Worm (Caenorhabditis elegans) whole organism, young adult: Measurements from ENCODE around the gene B0273.115.
"Not testable (repeated sequence)": the region's sequence is repeated elsewhere in the genome, so short reads cannot be mapped to it uniquely, and the experiment has no call there.

Source experiments
- D2030.7 ChIP-seq: fragments of 200-800 bp; sonication (Bioruptor generic); IDR thresholded peaks from 2 replicates; pipeline ENCODE4 v1.3.6; 2022; ENCODE audit warnings: missing genetic modification reagents, missing genetic modification characterization, missing compliant biosample characterization
- F33H1.4 ChIP-seq: fragments of 200-800 bp; sonication (Bioruptor generic); IDR thresholded peaks from 2 replicates; pipeline ENCODE4 v1.3.6; 2022; ENCODE audit warnings: missing genetic modification reagents, missing genetic modification characterization, missing compliant biosample characterization
- F37B4.10 ChIP-seq: fragments of 200-800 bp; sonication (Bioruptor generic); IDR thresholded peaks from 2 replicates; pipeline ENCODE4 v1.3.6; 2022; ENCODE audit warnings: missing genetic modification characterization, missing compliant biosample characterization
- F49E8.2 ChIP-seq: sonication (generic microtip); optimal IDR thresholded peaks from 3 replicates; lab custom pipeline; 2017; ENCODE audit warnings: missing genetic modification characterization, mild to moderate bottlenecking, missing compliant biosample characterization, antibody characterized with exemption, moderate library complexity; ENCODE audit not compliant: insufficient read depth
- Y53F4B.3 ChIP-seq: fragments of 200-800 bp; sonication (Bioruptor generic); IDR thresholded peaks from 2 replicates; pipeline ENCODE4 v1.3.6; 2022; ENCODE audit warnings: missing genetic modification reagents, missing genetic modification characterization, missing compliant biosample characterization
- Y53G8AR.9 ChIP-seq: fragments of 200-800 bp; sonication (Bioruptor generic); conservative IDR thresholded peaks from 2 replicates; pipeline ENCODE4 v1.3.6; 2022; ENCODE audit warnings: missing genetic modification reagents, missing genetic modification characterization, missing compliant biosample characterization
- Y56A3A.18 ChIP-seq: fragments of 200-800 bp; sonication (Bioruptor generic); IDR thresholded peaks from 2 replicates; pipeline ENCODE4 v1.3.6; 2022; ENCODE audit warnings: missing genetic modification reagents, missing genetic modification characterization, missing compliant biosample characterization
- Y95B8A.8 ChIP-seq: fragments of 200-800 bp; sonication (Bioruptor generic); IDR thresholded peaks from 2 replicates; pipeline ENCODE4 v1.3.6; 2022; ENCODE audit warnings: missing genetic modification reagents, missing genetic modification characterization, missing compliant biosample characterization
- attf-5 ChIP-seq: fragments of 200-800 bp; sonication (Bioruptor generic); optimal IDR thresholded peaks from 2 replicates; lab custom pipeline; 2018; ENCODE audit warnings: mild to moderate bottlenecking, missing genetic modification characterization, missing compliant biosample characterization
- attf-6 ChIP-seq: fragments of 200-800 bp; sonication (Bioruptor generic); IDR thresholded peaks from 2 replicates; pipeline ENCODE4 v1.3.6; 2022; ENCODE audit warnings: missing genetic modification reagents, missing genetic modification characterization, missing compliant biosample characterization
- bed-2 ChIP-seq: fragments of 200-800 bp; sonication (Bioruptor generic); IDR thresholded peaks from 2 replicates; pipeline ENCODE4 v1.3.6; 2022; ENCODE audit warnings: missing genetic modification reagents, missing genetic modification characterization, missing compliant biosample characterization
- ceh-79 ChIP-seq: sonication (generic microtip); optimal IDR thresholded peaks from 2 replicates; lab custom pipeline; 2017; ENCODE audit warnings: mild to moderate bottlenecking, missing genetic modification characterization, missing compliant biosample characterization
- ceh-91 ChIP-seq: fragments of 200-800 bp; sonication (Bioruptor generic); IDR thresholded peaks from 2 replicates; pipeline ENCODE4 v1.3.6; 2022; ENCODE audit warnings: missing genetic modification reagents, missing genetic modification characterization, missing compliant biosample characterization
- dox-1 ChIP-seq: fragments of 200-800 bp; sonication (Bioruptor generic); IDR thresholded peaks from 2 replicates; pipeline ENCODE4 v1.3.6; 2022; ENCODE audit warnings: missing genetic modification reagents, missing genetic modification characterization, missing compliant biosample characterization
- efl-1 ChIP-seq: fragments of 150-350 bp; optimal IDR thresholded peaks from 2 replicates; lab custom pipeline; 2014; ENCODE audit warnings: missing biosample characterization, missing genetic modification reagents, missing genetic modification characterization
- ekl-4 ChIP-seq: fragments of 200-800 bp; sonication (Bioruptor generic); IDR thresholded peaks from 2 replicates; pipeline ENCODE4 v1.3.6; 2022; ENCODE audit warnings: missing genetic modification reagents, missing genetic modification characterization, missing compliant biosample characterization
- hmg-1.2 ChIP-seq: fragments of 200-800 bp; sonication (Bioruptor generic); IDR thresholded peaks from 2 replicates; pipeline ENCODE4 v1.3.6; 2022; ENCODE audit warnings: missing genetic modification reagents, missing genetic modification characterization, missing compliant biosample characterization
- hsf-1 ChIP-seq: fragments of 200-800 bp; sonication (Bioruptor generic); IDR thresholded peaks from 2 replicates; pipeline ENCODE4 v1.3.6; 2022; ENCODE audit warnings: missing genetic modification reagents, missing genetic modification characterization, missing compliant biosample characterization
- lin-26 ChIP-seq: fragments of 200-800 bp; sonication (Bioruptor generic); IDR thresholded peaks from 2 replicates; pipeline ENCODE4 v1.3.6; 2022; ENCODE audit warnings: missing genetic modification reagents, missing genetic modification characterization, missing compliant biosample characterization
- lin-54 ChIP-seq: fragments of 200-800 bp; sonication (Bioruptor generic); optimal IDR thresholded peaks from 2 replicates; lab custom pipeline; 2018; ENCODE audit warnings: mild to moderate bottlenecking, missing genetic modification characterization, missing compliant biosample characterization
- lsl-1 ChIP-seq: fragments of 200-800 bp; sonication (Bioruptor generic); optimal IDR thresholded peaks from 2 replicates; lab custom pipeline; 2018; ENCODE audit warnings: mild to moderate bottlenecking, missing genetic modification characterization, moderate library complexity, missing compliant biosample characterization
- madf-10 ChIP-seq: sonication (generic microtip); optimal IDR thresholded peaks from 2 replicates; lab custom pipeline; 2016; ENCODE audit warnings: mild to moderate bottlenecking, missing genetic modification characterization, missing compliant biosample characterization
- madf-3 ChIP-seq: fragments of 200-800 bp; sonication (Bioruptor generic); IDR thresholded peaks from 2 replicates; pipeline ENCODE4 v1.3.6; 2022; ENCODE audit warnings: missing genetic modification reagents, missing genetic modification characterization, missing compliant biosample characterization
- madf-6 ChIP-seq: fragments of 200-800 bp; sonication (Bioruptor generic); IDR thresholded peaks from 2 replicates; pipeline ENCODE4 v1.3.6; 2022; ENCODE audit warnings: missing genetic modification reagents, missing genetic modification characterization, missing compliant biosample characterization
- madf-8 ChIP-seq: fragments of 200-800 bp; sonication (Bioruptor generic); conservative IDR thresholded peaks from 2 replicates; pipeline ENCODE4 v1.3.6; 2022; ENCODE audit warnings: missing genetic modification reagents, missing genetic modification characterization, missing compliant biosample characterization
- mcd-1 ChIP-seq: fragments of 200-800 bp; sonication (Bioruptor generic); IDR thresholded peaks from 2 replicates; pipeline ENCODE4 v1.3.6; 2022; ENCODE audit warnings: missing genetic modification reagents, missing genetic modification characterization, missing compliant biosample characterization
- mes-4 ChIP-seq: sonication (generic microtip); optimal IDR thresholded peaks from 2 replicates; lab custom pipeline; 2016; ENCODE audit warnings: missing genotype, missing genetic modification characterization, missing compliant biosample characterization
- nhr-27 ChIP-seq: fragments of 200-800 bp; sonication (Bioruptor generic); optimal IDR thresholded peaks from 2 replicates; lab custom pipeline; 2018; ENCODE audit warnings: mild to moderate bottlenecking, missing genetic modification characterization, moderate library complexity, missing compliant biosample characterization
- nhr-80 ChIP-seq: sonication (generic microtip); optimal IDR thresholded peaks from 2 replicates; lab custom pipeline; 2016; ENCODE audit warnings: missing genetic modification characterization, missing compliant biosample characterization
- pbrm-1 ChIP-seq: fragments of 200-800 bp; sonication (Bioruptor generic); IDR thresholded peaks from 2 replicates; pipeline ENCODE4 v1.3.6; 2022; ENCODE audit warnings: missing genetic modification reagents, missing genetic modification characterization, missing compliant biosample characterization
- rcor-1 ChIP-seq: fragments of 200-800 bp; sonication (Bioruptor generic); IDR thresholded peaks from 2 replicates; pipeline ENCODE4 v1.3.6; 2022; ENCODE audit warnings: missing genetic modification reagents, missing genetic modification characterization, missing compliant biosample characterization
- snpc-4 ChIP-seq, 5 experiments: fragments of 150-350 bp in 1 of 5; sonication (generic microtip) in 4 of 5; optimal IDR thresholded peaks; 2 replicates each; lab custom pipeline; 2014 to 2018; ENCODE audit warnings: missing genetic modification characterization in 5 of 5, missing biosample characterization in 3 of 5, antibody characterized with exemption in 2 of 5, mild to moderate bottlenecking in 2 of 5, missing compliant biosample characterization in 2 of 5, missing genotype in 2 of 5, moderate library complexity in 2 of 5, missing genetic modification reagents in 1 of 5
- sptf-2 ChIP-seq: fragments of 200-800 bp; sonication (Bioruptor generic); optimal IDR thresholded peaks from 2 replicates; lab custom pipeline; 2018; ENCODE audit warnings: mild to moderate bottlenecking, missing genetic modification characterization, missing compliant biosample characterization
- unc-62 ChIP-seq: fragments of 150-350 bp; optimal IDR thresholded peaks from 2 replicates; lab custom pipeline; 2014; ENCODE audit warnings: missing biosample characterization, missing genetic modification reagents, missing genetic modification characterization
- xnd-1 ChIP-seq: sonication (generic microtip); optimal IDR thresholded peaks from 2 replicates; lab custom pipeline; 2016; ENCODE audit warnings: missing genotype, missing genetic modification reagents, missing genetic modification characterization, missing compliant biosample characterization
- ztf-22 ChIP-seq: fragments of 200-800 bp; sonication (Bioruptor generic); optimal IDR thresholded peaks from 2 replicates; lab custom pipeline; 2018; ENCODE audit warnings: mild to moderate bottlenecking, missing genetic modification characterization, moderate library complexity, missing compliant biosample characterization

The B0273.115 gene

ce11 chrIV:5493135-5493534 is 2.2 kb upstream of the B0273.115 start:
- TF ChIP-seq hmg-1.2 (GFP tag; lab: Robert Waterston, UW) (peak; percentile 61), F49E8.2 (tag; lab: Kevin White, UChicago) (no peak)

ce11 chrIV:5492196-5492595 is 1.2 kb upstream of the B0273.115 start:
- no peak for TF ChIP-seq Y56A3A.18 (GFP tag; lab: Robert Waterston, UW)
- no peak for TF ChIP-seq ztf-22 (GFP tag; lab: Kevin White, UChicago)
- TF ChIP-seq nhr-27 (tag; lab: Kevin White, UChicago) = no peak
- TF ChIP-seq F33H1.4 (GFP tag; lab: Robert Waterston, UW) = no peak
- TF ChIP-seq nhr-80 (tag; lab: Kevin White, UChicago) = no peak

ce11 chrIV:5486208-5486731 is 4.7 kb downstream of the B0273.115 start, which contains the start of the genes snpc-3.1 and puf-7:
Gene snpc-3.1, minus strand, starts transcription at chrIV:5486258.
Gene puf-7, plus strand, starts transcription at chrIV:5486713.
- TF ChIP-seq Y53G8AR.9 (GFP tag; lab: Robert Waterston, UW) = peak; percentile 45; the same call in 1 of the 2 replicates
- TF ChIP-seq snpc-4 (GFP tag; optimal IDR thresholded peaks at IDR 0.05; lab: Kevin White, UChicago) = not testable (repeated sequence)
- TF ChIP-seq snpc-4 (tag; optimal IDR thresholded peaks at IDR 0.05; lab: Kevin White, UChicago) = peak in 1 of 4 experiments; percentile 78
- peak; percentile 44; the same call in 1 of the 2 replicates for TF ChIP-seq Y95B8A.8
- peak; percentile 65; the same call in 1 of the 2 replicates for TF ChIP-seq attf-6 (GFP tag; lab: Robert Waterston, UW)
- TF ChIP-seq ekl-4 (GFP tag; lab: Robert Waterston, UW) = peak; percentile 24; the same call in 1 of the 2 replicates
- peak; percentile 37; the same call in 1 of the 2 replicates for TF ChIP-seq rcor-1 (GFP tag; lab: Robert Waterston, UW)
- peak; percentile 88 for TF ChIP-seq ceh-91 (GFP tag; lab: Robert Waterston, UW)
- peak; percentile 55; the same call in 1 of the 2 replicates for TF ChIP-seq mcd-1 (GFP tag; lab: Robert Waterston, UW)
- peak; percentile 30; the same call in 1 of the 2 replicates for TF ChIP-seq pbrm-1 (GFP tag; lab: Robert Waterston, UW)
- TF ChIP-seq lsl-1 = peak; percentile 84
- TF ChIP-seq madf-8 (GFP tag; lab: Robert Waterston, UW) = peak; percentile 89
- TF ChIP-seq D2030.7 (GFP tag; lab: Robert Waterston, UW) = peak; percentile 78
- TF ChIP-seq bed-2 = 0 out of 2 replicates have a peak, but pooled peaks have one; percentile 16
- peak; percentile 42 for TF ChIP-seq efl-1 (GFP tag; lab: Kevin White, UChicago)
- peak; percentile 90 for TF ChIP-seq xnd-1 (tag; lab: Kevin White, UChicago)
- peak; percentile 77 for TF ChIP-seq dox-1 (GFP tag; lab: Robert Waterston, UW)
- TF ChIP-seq hsf-1 (GFP tag; lab: Robert Waterston, UW) = peak; percentile 34; the same call in 1 of the 2 replicates
- peak; percentile 97 for TF ChIP-seq F33H1.4 (GFP tag; lab: Robert Waterston, UW)
- TF ChIP-seq madf-3 = 0 out of 2 replicates have a peak, but pooled peaks have one; percentile 46
- TF ChIP-seq lin-54 (GFP tag; lab: Kevin White, UChicago) = peak; percentile 23
- peak; percentile 98 for TF ChIP-seq madf-6 (GFP tag; lab: Robert Waterston, UW)
- TF ChIP-seq hmg-1.2 (GFP tag; lab: Robert Waterston, UW) = peak; percentile 37

- TF ChIP-seq mes-4 (tag; lab: Kevin White, UChicago) (no peak), attf-5 (no peak), ceh-79 (tag; lab: Kevin White, UChicago) (no peak), F37B4.10 (GFP tag; lab: Robert Waterston, UW) (no peak), lin-26 (GFP tag; lab: Robert Waterston, UW) (no peak), madf-10 (tag; lab: Kevin White, UChicago) (no peak), nhr-27 (tag; lab: Kevin White, UChicago) (no peak), lsl-1 (no peak), Y53F4B.3 (GFP tag; lab: Robert Waterston, UW) (no peak), mcd-1 (GFP tag; lab: Robert Waterston, UW) (no peak), sptf-2 (GFP tag; lab: Kevin White, UChicago) (no peak), unc-62 (no peak)
Measured at ce11 chrIV:5482723-5483122, 8.2 kb downstream of the B0273.115 start, which contains the start of gene T11F8.5. Gene T11F8.5, plus strand, starts transcription at chrIV:5483023.
